Worm (Caenorhabditis elegans): ENCODE measurements around the gene sre-3.
A peak's percentile ranks its signal among the peaks of the same experiment; 100 is the strongest.

Gene sre-3

ce11 chrII:7381947-7382346 lies 3.6 kb upstream of the sre-3 start:
- TF ChIP-seq pqm-1 (tag; optimal IDR thresholded peaks at IDR 0.05) = no peak
- no peak for TF ChIP-seq elt-2 (tag; optimal IDR thresholded peaks at IDR 0.05)
- TF ChIP-seq efl-3 (GFP tag; optimal IDR thresholded peaks at IDR 0.05) = no peak
- TF ChIP-seq nhr-76 (tag; optimal IDR thresholded peaks at IDR 0.05) = no peak
- no peak for TF ChIP-seq sup-37 (GFP tag; optimal IDR thresholded peaks at IDR 0.05)
- TF ChIP-seq fkh-4 (tag; optimal IDR thresholded peaks at IDR 0.05; ENCODE audit: borderline replicate concordance) = no peak
- TF ChIP-seq dpl-1 (GFP tag; optimal IDR thresholded peaks at IDR 0.05) = no peak
- no peak for TF ChIP-seq nhr-237 (tag; optimal IDR thresholded peaks at IDR 0.05)

- TF ChIP-seq lin-14 (GFP tag; optimal IDR thresholded peaks at IDR 0.05) (peak; percentile 5), fkh-10 (GFP tag; optimal IDR thresholded peaks at IDR 0.05) (no peak), nhr-237 (tag; optimal IDR thresholded peaks at IDR 0.05) (no peak), vab-15 (tag; optimal IDR thresholded peaks at IDR 0.05) (no peak), nhr-85 (tag) (peak; percentile 37), unc-130 (tag; optimal IDR thresholded peaks at IDR 0.05) (no peak), pag-3 (tag; optimal IDR thresholded peaks at IDR 0.05; ENCODE audit: borderline replicate concordance, insufficient read depth) (no peak)
These were observed 4.8 kb downstream of the sre-3 start for ce11 chrII:7390335-7390734.

- no peak for TF ChIP-seq pqm-1 (tag; optimal IDR thresholded peaks at IDR 0.05)
- peak; percentile 66 for TF ChIP-seq nhr-20 (tag; optimal IDR thresholded peaks at IDR 0.05)
- TF ChIP-seq nhr-47 (tag; optimal IDR thresholded peaks at IDR 0.05) = peak; percentile 36
- no peak for TF ChIP-seq nhr-84 (tag; optimal IDR thresholded peaks at IDR 0.05)
- TF ChIP-seq snpc-4 (tag; optimal IDR thresholded peaks at IDR 0.05) = no peak
- TF ChIP-seq hlh-17 (GFP tag; optimal IDR thresholded peaks at IDR 0.05; ENCODE audit: borderline replicate concordance) = no peak
- TF ChIP-seq mef-2 (tag; optimal IDR thresholded peaks at IDR 0.05) = no peak
- peak; percentile 42 to 62 for TF ChIP-seq efl-1 (optimal IDR thresholded peaks at IDR 0.05)
- peak; percentile 12 to 93 for TF ChIP-seq efl-1 (GFP tag; optimal IDR thresholded peaks at IDR 0.05 in 1 of 2)
- TF ChIP-seq pag-3 (tag; optimal IDR thresholded peaks at IDR 0.05; ENCODE audit: borderline replicate concordance, insufficient read depth) = no peak
- peak; percentile 6 to 69 for TF ChIP-seq lsy-2 (tag; optimal IDR thresholded peaks at IDR 0.05)
- peak; percentile 37 for TF ChIP-seq tbx-2 (tag; optimal IDR thresholded peaks at IDR 0.05)
- peak; percentile 67 for TF ChIP-seq snu-23 (GFP tag; optimal IDR thresholded peaks at IDR 0.05)
- TF ChIP-seq mdl-1 (tag; optimal IDR thresholded peaks at IDR 0.05) = peak in 1 of 2 experiments; percentile 42
- TF ChIP-seq alr-1 (tag; optimal IDR thresholded peaks at IDR 0.05; ENCODE audit: borderline replicate concordance) = no peak
- TF ChIP-seq egl-27 (tag; optimal IDR thresholded peaks at IDR 0.05) = peak; percentile 46 to 68
- TF ChIP-seq sup-37 (GFP tag; optimal IDR thresholded peaks at IDR 0.05) = no peak
- TF ChIP-seq fkh-10 (GFP tag; optimal IDR thresholded peaks at IDR 0.05) = no peak
- TF ChIP-seq skn-1 (tag; optimal IDR thresholded peaks at IDR 0.05) = peak; percentile 76
- TF ChIP-seq lin-35 (GFP tag; optimal IDR thresholded peaks at IDR 0.05) = peak; percentile 34 to 44
- no peak for TF ChIP-seq ztf-11 (tag; optimal IDR thresholded peaks at IDR 0.05)
- no peak for TF ChIP-seq nhr-77 (tag; optimal IDR thresholded peaks at IDR 0.05)
- TF ChIP-seq nhr-28 (tag; optimal IDR thresholded peaks at IDR 0.05) = no peak
- TF ChIP-seq lin-14 (GFP tag; optimal IDR thresholded peaks at IDR 0.05) = peak; percentile 87
- no peak for TF ChIP-seq irx-1 (tag; optimal IDR thresholded peaks at IDR 0.05)
- no peak for TF ChIP-seq elt-3 (tag; optimal IDR thresholded peaks at IDR 0.05)
- peak; percentile 24; the same call in 1 of the 2 replicates for TF ChIP-seq isw-1 (GFP tag; IDR thresholded peaks at IDR 0.05)
- peak; percentile 77 for TF ChIP-seq nhr-71 (tag; optimal IDR thresholded peaks at IDR 0.05)
- TF ChIP-seq elt-2 (tag; optimal IDR thresholded peaks at IDR 0.05) = no peak
- no peak for TF ChIP-seq grh-1 (GFP tag; IDR thresholded peaks at IDR 0.05)
- TF ChIP-seq unc-62 (GFP tag; optimal IDR thresholded peaks at IDR 0.05) = no peak
- no peak for TF ChIP-seq unc-86 (tag; optimal IDR thresholded peaks at IDR 0.05)
- TF ChIP-seq rnt-1 (tag; optimal IDR thresholded peaks at IDR 0.05) = peak; percentile 38
- TF ChIP-seq nhr-90 (tag; optimal IDR thresholded peaks at IDR 0.05; ENCODE audit: poor library complexity) = peak; percentile 33
- TF ChIP-seq dpl-1 (GFP tag; optimal IDR thresholded peaks at IDR 0.05) = peak in 2 of 3 experiments; percentile 1 to 3
- peak; percentile 75 for TF ChIP-seq zip-4 (GFP tag; optimal IDR thresholded peaks at IDR 0.05)
- peak; percentile 33 for TF ChIP-seq swsn-7 (tag; optimal IDR thresholded peaks at IDR 0.05)
- no peak for TF ChIP-seq ztf-4 (tag; optimal IDR thresholded peaks at IDR 0.05)
- TF ChIP-seq aly-2 (tag; optimal IDR thresholded peaks at IDR 0.05) = no peak
These were observed 6.6 kb downstream of the sre-3 start for ce11 chrII:7392052-7392694.

Data from whole organism, L1 larva.